Fruit fly (Drosophila melanogaster): ENCODE results near the gene Cyp4ae1.
A peak's percentile ranks its signal among the peaks of the same experiment; 100 is the strongest.

Gene Cyp4ae1

DNA sequence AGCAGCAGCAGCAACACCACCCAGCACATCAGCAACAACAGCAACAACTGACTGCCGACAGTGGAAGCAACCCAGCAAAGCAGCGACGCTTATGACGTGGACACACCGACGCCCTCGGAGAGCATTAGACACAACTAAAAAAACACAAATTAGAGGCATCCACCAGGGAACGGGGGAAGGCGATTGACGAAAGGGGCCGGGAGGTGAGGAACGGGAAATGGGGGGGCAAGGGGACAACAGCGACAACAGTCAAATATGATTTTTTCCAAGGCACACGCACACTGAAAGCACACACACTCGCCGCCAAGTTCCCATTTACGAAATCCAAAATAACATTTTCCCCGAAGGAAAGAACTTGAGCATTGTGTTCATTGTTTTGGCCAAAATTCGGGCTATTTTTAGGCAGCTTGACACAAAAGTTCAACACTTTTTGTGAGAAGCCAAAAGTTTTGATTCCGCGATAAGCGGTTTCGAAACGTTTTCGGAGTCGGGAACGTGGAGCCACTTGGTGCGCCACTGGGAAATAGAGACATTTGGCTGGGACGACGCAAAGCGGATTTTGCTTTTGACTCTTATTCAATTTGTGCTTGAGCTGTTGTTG is 29.9 kb downstream of the Cyp4ae1 start (continued):
- peak; percentile 65 for TF ChIP-seq Ptx1 (GFP tag; IDR thresholded peaks at IDR 0.05)
- no peak for TF ChIP-seq Oli (tag; optimal IDR thresholded peaks at IDR 0.05)
- TF ChIP-seq Nf-YB (GFP tag; optimal IDR thresholded peaks at IDR 0.05): no peak
- peak; percentile 19 for TF ChIP-seq CoRest (tag; optimal IDR thresholded peaks at IDR 0.05)
- no peak for TF ChIP-seq CG17612 (GFP tag; IDR thresholded peaks at IDR 0.05)
- no peak for TF ChIP-seq sob (GFP tag; IDR thresholded peaks at IDR 0.05)
- no peak for TF ChIP-seq CG14965 (GFP tag; optimal IDR thresholded peaks at IDR 0.05; ENCODE audit: borderline replicate concordance)
- TF ChIP-seq CG4404 (GFP tag; IDR thresholded peaks at IDR 0.05): 0 out of 2 replicates have a peak, but pooled peaks have one; percentile 27
- peak; percentile 13 for TF ChIP-seq lilli (GFP tag; optimal IDR thresholded peaks at IDR 0.05)
- no peak for TF ChIP-seq CG34224 (GFP tag; IDR thresholded peaks at IDR 0.05; ENCODE audit: partially characterized antibody)
- TF ChIP-seq Mad (GFP tag; optimal IDR thresholded peaks at IDR 0.05): no peak
- TF ChIP-seq CG8290 (GFP tag; optimal IDR thresholded peaks at IDR 0.05): no peak
- TF ChIP-seq CG8290 (tag; optimal IDR thresholded peaks at IDR 0.05): no peak
- no peak for TF ChIP-seq CG11398 (GFP tag; optimal IDR thresholded peaks at IDR 0.05)
- no peak for TF ChIP-seq CG4820 (GFP tag; optimal IDR thresholded peaks at IDR 0.05)
- TF ChIP-seq CG9932 (GFP tag; IDR thresholded peaks at IDR 0.05): peak; percentile 59
- TF ChIP-seq zen (tag; optimal IDR thresholded peaks at IDR 0.05): no peak
- TF ChIP-seq tgo (GFP tag; IDR thresholded peaks at IDR 0.05): peak; percentile 19; the same call in 1 of the 3 replicates
- TF ChIP-seq CG11560 (tag; IDR thresholded peaks at IDR 0.05): peak; percentile 23; the same call in 1 of the 3 replicates
- TF ChIP-seq CG11247 (GFP tag; IDR thresholded peaks at IDR 0.05): no peak
- no peak for TF ChIP-seq prd (optimal IDR thresholded peaks at IDR 0.05)
- TF ChIP-seq prd (GFP tag; IDR thresholded peaks at IDR 0.05): peak; percentile 43; the same call in 1 of the 3 replicates
- TF ChIP-seq CG5953 (GFP tag; IDR thresholded peaks at IDR 0.05): no peak
- no peak for TF ChIP-seq cato (GFP tag; optimal IDR thresholded peaks at IDR 0.05; ENCODE audit: borderline replicate concordance)
- TF ChIP-seq grau (tag; optimal IDR thresholded peaks at IDR 0.05): peak; percentile 16
- no peak for TF ChIP-seq CrebB (tag; optimal IDR thresholded peaks at IDR 0.05)
- no peak for TF ChIP-seq gcm2 (GFP tag; optimal IDR thresholded peaks at IDR 0.05)
- peak in 1 of 2 experiments; percentile 11 for TF ChIP-seq Hr51 (GFP tag; optimal IDR thresholded peaks at IDR 0.05)
- peak; percentile 48 for TF ChIP-seq dmrt99B (tag; optimal IDR thresholded peaks at IDR 0.05)
- TF ChIP-seq sens (GFP tag): no peak
- 0 out of 2 replicates have a peak, but pooled peaks have one; percentile 25 for TF ChIP-seq vvl (GFP tag; IDR thresholded peaks at IDR 0.05)
- TF ChIP-seq CG18619 (GFP tag; optimal IDR thresholded peaks at IDR 0.05): no peak
- no peak for TF ChIP-seq Six4 (GFP tag; optimal IDR thresholded peaks at IDR 0.05)
- TF ChIP-seq Dref (GFP tag; IDR thresholded peaks at IDR 0.05): no peak
- no peak for TF ChIP-seq CkIIα-i1 (GFP tag; IDR thresholded peaks at IDR 0.05)
- TF ChIP-seq crp (GFP tag; optimal IDR thresholded peaks at IDR 0.05): no peak
- TF ChIP-seq bsh (GFP tag; optimal IDR thresholded peaks at IDR 0.05): peak in 1 of 2 experiments; percentile 2
- peak; percentile 27 for TF ChIP-seq Meics (GFP tag; optimal IDR thresholded peaks at IDR 0.05)
- TF ChIP-seq nerfin-1 (tag; optimal IDR thresholded peaks at IDR 0.05): no peak
- peak; percentile 91 for TF ChIP-seq crol (GFP tag; IDR thresholded peaks at IDR 0.05)
- no peak for TF ChIP-seq CG4707 (GFP tag; optimal IDR thresholded peaks at IDR 0.05)
- TF ChIP-seq Deaf1 (tag; optimal IDR thresholded peaks at IDR 0.05): no peak
- TF ChIP-seq Sox100B (GFP tag; optimal IDR thresholded peaks at IDR 0.05): no peak
- peak; percentile 35 for TF ChIP-seq Sox102F (GFP tag; optimal IDR thresholded peaks at IDR 0.05)
- no peak for TF ChIP-seq CG34376 (GFP tag; optimal IDR thresholded peaks at IDR 0.05)
- TF ChIP-seq Rfx (GFP tag; IDR thresholded peaks at IDR 0.05): peak; percentile 67
- TF ChIP-seq CG11504 (tag; optimal IDR thresholded peaks at IDR 0.05): peak; percentile 38
- peak; percentile 19 for TF ChIP-seq NfI (GFP tag; optimal IDR thresholded peaks at IDR 0.05)
- no peak for TF ChIP-seq psq (GFP tag; optimal IDR thresholded peaks at IDR 0.05)
- peak; percentile 24; the same call in 1 of the 2 replicates for TF ChIP-seq al (GFP tag; IDR thresholded peaks at IDR 0.05)
- no peak for TF ChIP-seq CG11093 (GFP tag; IDR thresholded peaks at IDR 0.05)
